Worm (Caenorhabditis elegans) whole organism, early embryonic: ENCODE measurements around the gene egas-2.

Experiments used
- aly-1 ChIP-seq: sonication (generic microtip); optimal IDR thresholded peaks from 2 replicates; lab custom pipeline; 2016; ENCODE audit warnings: missing genetic modification characterization, missing compliant biosample characterization
- ama-1 ChIP-seq: fragments of 150-350 bp; optimal IDR thresholded peaks from 2 replicates; lab custom pipeline; 2014
- ceh-13 ChIP-seq: fragments of 200-800 bp; sonication (Bioruptor generic); optimal IDR thresholded peaks from 2 replicates; lab custom pipeline; 2018; ENCODE audit warnings: mild to moderate bottlenecking, missing genetic modification characterization, missing compliant biosample characterization
- ceh-36 ChIP-seq: sonication (generic microtip); optimal IDR thresholded peaks from 2 replicates; lab custom pipeline; 2016; ENCODE audit warnings: missing genetic modification characterization, inconsistent platforms, missing compliant biosample characterization
- ets-7 ChIP-seq: sonication (generic microtip); optimal IDR thresholded peaks from 2 replicates; lab custom pipeline; 2016; ENCODE audit warnings: missing genotype, missing genetic modification characterization, missing compliant biosample characterization
- flt-1 ChIP-seq: fragments of 200-800 bp; sonication (Bioruptor generic); IDR thresholded peaks from 2 replicates; pipeline ENCODE4 v1.3.6; 2022; ENCODE audit warnings: missing genetic modification characterization, missing compliant biosample characterization
- hmg-4 ChIP-seq: fragments of 200-800 bp; sonication (Bioruptor generic); optimal IDR thresholded peaks from 2 replicates; lab custom pipeline; 2018; ENCODE audit warnings: mild to moderate bottlenecking, missing genetic modification characterization, missing compliant biosample characterization
- scrt-1 ChIP-seq: fragments of 200-800 bp; sonication (Bioruptor generic); IDR thresholded peaks from 2 replicates; pipeline ENCODE4 v1.3.6; 2022; ENCODE audit warnings: missing genetic modification characterization, missing compliant biosample characterization
- tbx-11 ChIP-seq: fragments of 200-800 bp; sonication (Bioruptor generic); IDR thresholded peaks from 2 replicates; pipeline ENCODE4 v1.3.6; 2022; ENCODE audit warnings: missing genetic modification characterization, missing compliant biosample characterization
- tbx-37 ChIP-seq: fragments of 200-800 bp; sonication (Bioruptor generic); conservative IDR thresholded peaks from 2 replicates; pipeline ENCODE4 v1.3.6; 2022; ENCODE audit warnings: missing genetic modification reagents, missing genetic modification characterization, missing compliant biosample characterization
- tra-4 ChIP-seq: sonication (generic microtip); optimal IDR thresholded peaks from 2 replicates; lab custom pipeline; 2017; ENCODE audit warnings: missing genetic modification characterization, missing compliant biosample characterization

- TF ChIP-seq aly-1 (no peak), ama-1 (lab: Kevin White, UChicago) (no peak), tra-4 (tag; lab: Kevin White, UChicago) (no peak), ceh-36 (no peak), flt-1 (no peak), hmg-4 (GFP tag; lab: Kevin White, UChicago) (no peak), scrt-1 (no peak), tbx-37 (GFP tag; lab: Robert Waterston, UW) (no peak), ets-7 (tag; lab: Kevin White, UChicago) (no peak), tbx-11 (no peak), ceh-13 (no peak)
Measured at ce11 chrV:18670017-18670416, 19.9 kb downstream of the egas-2 start, which contains the start of gene Y69H2.10.
